Worm (Caenorhabditis elegans) whole organism, mixed stage, embryonic: ENCODE measurements around the gene mdt-6.

ENCODE experiments used
- M03D4.4 ChIP-seq: sonication (generic microtip); optimal IDR thresholded peaks from 2 replicates; lab custom pipeline; 2017; ENCODE audit warnings: mild to moderate bottlenecking, missing genetic modification characterization, missing compliant biosample characterization
- bed-3 ChIP-seq: fragments of 200-800 bp; sonication (Bioruptor generic); optimal IDR thresholded peaks from 3 replicates; lab custom pipeline; 2018; ENCODE audit warnings: mild to moderate bottlenecking, missing genetic modification characterization, moderate library complexity, missing compliant biosample characterization
- ceh-39 ChIP-seq: fragments of 150-350 bp; optimal IDR thresholded peaks from 2 replicates; lab custom pipeline; 2014; ENCODE audit warnings: missing biosample characterization, missing genetic modification characterization
- ceh-43 ChIP-seq: fragments of 200-800 bp; sonication (Bioruptor generic); optimal IDR thresholded peaks from 2 replicates; lab custom pipeline; 2018; ENCODE audit warnings: mild to moderate bottlenecking, missing genetic modification characterization, moderate library complexity, missing compliant biosample characterization
- ceh-83 ChIP-seq: fragments of 200-800 bp; sonication (Bioruptor generic); optimal IDR thresholded peaks from 2 replicates; lab custom pipeline; 2018; ENCODE audit warnings: mild to moderate bottlenecking, missing genetic modification characterization, missing compliant biosample characterization
- ces-1 ChIP-seq: fragments of 150-350 bp; optimal IDR thresholded peaks from 2 replicates; lab custom pipeline; 2014; ENCODE audit warnings: missing biosample characterization, missing genetic modification reagents, missing genetic modification characterization
- drap-1 ChIP-seq: fragments of 200-800 bp; sonication (Bioruptor generic); optimal IDR thresholded peaks from 3 replicates; lab custom pipeline; 2018; ENCODE audit warnings: mild to moderate bottlenecking, missing genetic modification characterization, missing compliant biosample characterization
- elt-1 ChIP-seq: sonication (generic microtip); optimal IDR thresholded peaks from 2 replicates; lab custom pipeline; 2017; ENCODE audit warnings: missing genetic modification characterization, mild to moderate bottlenecking, missing compliant biosample characterization, antibody characterized with exemption, moderate library complexity, borderline replicate concordance; ENCODE audit not compliant: insufficient read depth
- elt-3 ChIP-seq: fragments of 150-350 bp; optimal IDR thresholded peaks from 2 replicates; lab custom pipeline; 2014; ENCODE audit warnings: missing biosample characterization, missing genetic modification characterization
- flh-1 ChIP-seq: fragments of 200-800 bp; sonication (Bioruptor generic); optimal IDR thresholded peaks from 2 replicates; lab custom pipeline; 2018; ENCODE audit warnings: mild to moderate bottlenecking, missing genetic modification characterization, moderate library complexity, missing compliant biosample characterization
- hlh-1 ChIP-seq: fragments of 150-350 bp; optimal IDR thresholded peaks from 2 replicates; lab custom pipeline; 2014; ENCODE audit warnings: missing biosample characterization, missing genetic modification reagents, missing genetic modification characterization
- lin-13 ChIP-seq: fragments of 150-350 bp; optimal IDR thresholded peaks from 2 replicates; lab custom pipeline; 2014; ENCODE audit warnings: missing biosample characterization, missing genetic modification characterization
- lin-32 ChIP-seq: fragments of 200-800 bp; sonication (Bioruptor generic); optimal IDR thresholded peaks from 2 replicates; lab custom pipeline; 2018; ENCODE audit warnings: mild to moderate bottlenecking, missing genetic modification characterization, missing compliant biosample characterization
- mab-5 ChIP-seq: fragments of 150-350 bp; optimal IDR thresholded peaks from 2 replicates; lab custom pipeline; 2014; ENCODE audit warnings: missing biosample characterization, missing genetic modification characterization
- mep-1 ChIP-seq: fragments of 150-350 bp; optimal IDR thresholded peaks from 2 replicates; lab custom pipeline; 2017; ENCODE audit warnings: missing biosample characterization, missing genetic modification reagents, missing genetic modification characterization, inconsistent platforms
- mls-2 ChIP-seq: sonication (generic microtip); optimal IDR thresholded peaks from 2 replicates; lab custom pipeline; 2016; ENCODE audit warnings: mild to moderate bottlenecking, missing genetic modification characterization, moderate library complexity, missing compliant biosample characterization
- nhr-12 ChIP-seq: fragments of 150-350 bp; optimal IDR thresholded peaks from 2 replicates; lab custom pipeline; 2014; ENCODE audit warnings: missing biosample characterization, missing genetic modification characterization
- nhr-2 ChIP-seq: fragments of 150-350 bp; optimal IDR thresholded peaks from 2 replicates; lab custom pipeline; 2014; ENCODE audit warnings: missing biosample characterization, missing genetic modification characterization
- nhr-237 ChIP-seq: fragments of 150-350 bp; optimal IDR thresholded peaks from 2 replicates; lab custom pipeline; 2014; ENCODE audit warnings: missing biosample characterization, missing genetic modification characterization
- nhr-28 ChIP-seq: fragments of 150-350 bp; optimal IDR thresholded peaks from 2 replicates; lab custom pipeline; 2014; ENCODE audit warnings: missing biosample characterization, missing genetic modification characterization
- nhr-76 ChIP-seq: sonication (generic microtip); optimal IDR thresholded peaks from 2 replicates; lab custom pipeline; 2017; ENCODE audit warnings: missing biosample characterization, missing genetic modification characterization
- pha-4 ChIP-seq: fragments of 150-350 bp; optimal IDR thresholded peaks from 2 replicates; lab custom pipeline; 2018; ENCODE audit warnings: missing biosample characterization, missing genetic modification reagents, missing genetic modification characterization
- sem-2 ChIP-seq: fragments of 200-800 bp; sonication (Bioruptor generic); optimal IDR thresholded peaks from 2 replicates; lab custom pipeline; 2018; ENCODE audit warnings: mild to moderate bottlenecking, missing genetic modification characterization, missing compliant biosample characterization
- snpc-4 ChIP-seq: fragments of 150-350 bp; optimal IDR thresholded peaks from 2 replicates; lab custom pipeline; 2014; ENCODE audit warnings: missing biosample characterization, missing genetic modification characterization
- tbx-8 ChIP-seq: fragments of 200-800 bp; sonication (Bioruptor generic); optimal IDR thresholded peaks from 2 replicates; lab custom pipeline; 2018; ENCODE audit warnings: mild to moderate bottlenecking, missing genetic modification characterization, moderate library complexity, missing compliant biosample characterization
- unc-120 ChIP-seq: sonication (generic microtip); optimal IDR thresholded peaks from 2 replicates; lab custom pipeline; 2017; ENCODE audit warnings: missing genetic modification characterization, missing compliant biosample characterization; ENCODE audit not compliant: poor library complexity, severe bottlenecking
- unc-39 ChIP-seq: fragments of 150-350 bp; optimal IDR thresholded peaks from 2 replicates; lab custom pipeline; 2014; ENCODE audit warnings: missing biosample characterization, missing genetic modification characterization
- unc-62 ChIP-seq: fragments of 150-350 bp; optimal IDR thresholded peaks from 2 replicates; lab custom pipeline; 2014; ENCODE audit warnings: missing biosample characterization, missing genetic modification reagents, missing genetic modification characterization
- zip-8 ChIP-seq: fragments of 150-350 bp; optimal IDR thresholded peaks from 2 replicates; lab custom pipeline; 2014; ENCODE audit warnings: missing biosample characterization, missing genetic modification characterization
- ztf-11 ChIP-seq: fragments of 150-350 bp; optimal IDR thresholded peaks from 2 replicates; lab custom pipeline; 2014; ENCODE audit warnings: missing biosample characterization, missing genetic modification characterization

The mdt-6 gene

ce11 chrV:7054598-7054997 is 4.8 kb downstream of the mdt-6 start, which contains the start of gene spig-8:
Gene spig-8 (plus strand): TSS chrV:7054898.
- no peak for TF ChIP-seq M03D4.4 (tag; lab: Kevin White, UChicago)
- no peak for TF ChIP-seq unc-120 (tag; lab: Kevin White, UChicago)
- TF ChIP-seq hlh-1 (tag; lab: Kevin White, UChicago): no peak
- TF ChIP-seq drap-1 (GFP tag; lab: Kevin White, UChicago): no peak
- no peak for TF ChIP-seq snpc-4 (tag; lab: Kevin White, UChicago)
- TF ChIP-seq lin-32: no peak
- TF ChIP-seq lin-13 (tag; lab: Kevin White, UChicago): no peak
- no peak for TF ChIP-seq ceh-39 (tag; lab: Kevin White, UChicago)
- TF ChIP-seq mls-2 (tag; lab: Kevin White, UChicago): no peak
- TF ChIP-seq nhr-12: no peak
- no peak for TF ChIP-seq pha-4 (tag; lab: Kevin White, UChicago)
- no peak for TF ChIP-seq mab-5
- no peak for TF ChIP-seq elt-3 (tag; lab: Kevin White, UChicago)
- TF ChIP-seq nhr-2 (tag; lab: Kevin White, UChicago): no peak

DNA sequence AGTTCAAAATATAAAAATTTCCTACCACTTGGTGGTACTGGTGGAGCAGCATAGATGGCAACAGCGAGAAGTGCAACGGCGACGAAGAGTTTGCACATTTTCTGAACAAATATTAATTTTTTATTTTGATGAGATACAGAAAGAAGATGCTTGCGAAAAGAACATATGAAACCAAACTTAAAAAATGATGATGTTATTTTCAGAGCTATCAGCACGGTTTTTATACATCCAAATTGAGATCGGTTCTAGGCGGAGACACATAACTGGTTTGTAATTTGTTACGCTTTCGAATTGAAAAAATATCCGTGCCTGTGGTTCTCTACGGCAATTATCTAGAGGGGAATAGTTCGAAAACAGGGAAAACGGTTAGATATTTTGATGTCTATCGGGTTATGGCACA is 6.3 kb downstream of the mdt-6 start, which contains the start of gene txt-17:
txt-17 (minus strand) TSS at position 101 of the 400 bp plus-strand sequence.
- TF ChIP-seq drap-1 (GFP tag; lab: Kevin White, UChicago) (no peak), unc-120 (tag; lab: Kevin White, UChicago) (no peak), mls-2 (tag; lab: Kevin White, UChicago) (no peak), nhr-28 (no peak), nhr-76 (tag; lab: Kevin White, UChicago) (no peak), snpc-4 (tag; lab: Kevin White, UChicago) (no peak), ceh-39 (tag; lab: Kevin White, UChicago) (no peak), nhr-237 (tag; lab: Kevin White, UChicago) (no peak), lin-32 (no peak), mab-5 (no peak), flh-1 (GFP tag; lab: Kevin White, UChicago) (no peak), M03D4.4 (tag; lab: Kevin White, UChicago) (no peak), bed-3 (no peak), pha-4 (tag; lab: Kevin White, UChicago) (no peak), ceh-83 (GFP tag; lab: Kevin White, UChicago) (no peak), mep-1 (tag; lab: Kevin White, UChicago) (no peak), tbx-8 (no peak), ces-1 (GFP tag; lab: Kevin White, UChicago) (no peak)

- TF ChIP-seq tbx-8: no peak
- no peak for TF ChIP-seq ceh-43 (GFP tag; lab: Kevin White, UChicago)
- TF ChIP-seq unc-62: no peak
- no peak for TF ChIP-seq drap-1 (GFP tag; lab: Kevin White, UChicago)
- no peak for TF ChIP-seq flh-1 (GFP tag; lab: Kevin White, UChicago)
- no peak for TF ChIP-seq nhr-237 (tag; lab: Kevin White, UChicago)
- no peak for TF ChIP-seq mab-5
- no peak for TF ChIP-seq nhr-76 (tag; lab: Kevin White, UChicago)
- no peak for TF ChIP-seq sem-2 (GFP tag; lab: Kevin White, UChicago)
- no peak for TF ChIP-seq elt-1 (tag; lab: Kevin White, UChicago)
Measured at ce11 chrV:7051133-7051765, 8.2 kb downstream of the mdt-6 start, which contains the start of the genes tofu-2 and spig-1. Gene tofu-2 (minus strand): TSS chrV:7051248. Gene spig-1 (plus strand): TSS chrV:7051715.

DNA sequence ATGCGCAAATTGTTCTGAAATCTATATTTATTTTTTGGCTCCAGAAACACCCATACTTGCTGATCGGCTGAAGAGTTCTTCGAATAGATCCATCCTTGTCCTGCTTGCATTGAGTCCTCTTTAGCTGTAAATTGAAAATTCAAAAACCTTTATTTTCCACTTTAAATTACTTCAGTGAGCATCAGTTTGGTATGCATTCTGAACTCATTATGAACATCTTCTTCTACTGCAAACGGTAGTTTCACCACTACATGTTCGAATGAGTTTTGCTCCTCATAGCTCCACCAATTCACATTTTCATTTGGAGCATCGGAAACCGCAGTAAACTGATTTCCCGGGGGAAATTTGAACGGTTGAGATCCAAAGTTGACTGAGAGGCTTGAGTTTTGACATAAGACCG is 9.3 kb downstream of the mdt-6 start:
- TF ChIP-seq mep-1 (tag; lab: Kevin White, UChicago): no peak
- TF ChIP-seq ceh-39 (tag; lab: Kevin White, UChicago): no peak
- no peak for TF ChIP-seq nhr-76 (tag; lab: Kevin White, UChicago)
- TF ChIP-seq flh-1 (GFP tag; lab: Kevin White, UChicago): no peak
- TF ChIP-seq M03D4.4 (tag; lab: Kevin White, UChicago): no peak
- no peak for TF ChIP-seq unc-62
- TF ChIP-seq elt-3 (tag; lab: Kevin White, UChicago): no peak
- no peak for TF ChIP-seq nhr-12
- no peak for TF ChIP-seq ces-1 (GFP tag; lab: Kevin White, UChicago)

DNA sequence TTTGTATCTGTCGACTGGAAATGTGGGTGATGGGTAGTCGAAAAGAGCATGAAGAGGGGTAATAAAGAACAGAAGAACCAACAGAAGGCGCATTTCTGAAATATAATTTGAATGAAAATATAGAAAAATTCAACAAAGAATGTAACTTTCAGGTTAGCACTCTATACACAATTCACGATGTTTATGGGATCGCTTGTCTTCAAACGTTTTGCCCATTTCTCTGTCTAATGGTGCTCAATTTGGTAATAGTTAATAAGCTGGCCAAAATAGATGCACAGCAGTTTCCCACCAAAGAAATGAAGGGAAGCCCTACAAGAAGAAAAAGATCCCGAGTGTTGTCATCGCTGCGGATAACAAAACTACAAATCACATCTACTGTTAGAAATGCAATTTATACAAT is 11.9 kb downstream of the mdt-6 start, which contains the start of gene F20A1.8:
F20A1.8 (minus strand) TSS at position 101 of the 400 bp plus-strand sequence.
- TF ChIP-seq hlh-1 (tag; lab: Kevin White, UChicago) (no peak), ceh-39 (tag; lab: Kevin White, UChicago) (no peak), bed-3 (no peak), unc-39 (tag; lab: Kevin White, UChicago) (no peak), lin-32 (no peak), ztf-11 (tag; lab: Kevin White, UChicago) (no peak), elt-3 (tag; lab: Kevin White, UChicago) (no peak), M03D4.4 (tag; lab: Kevin White, UChicago) (no peak), ces-1 (GFP tag; lab: Kevin White, UChicago) (no peak), sem-2 (GFP tag; lab: Kevin White, UChicago) (no peak), nhr-12 (no peak), zip-8 (no peak)
